Fruit fly (Drosophila melanogaster) whole organism, embryonic: Measurements from ENCODE around the gene RtcB.

Source experiments
- Asciz ChIP-seq: fragments of 200-800 bp; sonication (Bioruptor generic); optimal IDR thresholded peaks from 2 replicates; lab custom pipeline; 2017; ENCODE audit warnings: missing biosample characterization, mild to moderate bottlenecking, missing genetic modification characterization, missing genetic modification reagents
- Atf-2 ChIP-seq: fragments of 200-800 bp; sonication (Bioruptor generic); optimal IDR thresholded peaks from 2 replicates; lab custom pipeline; 2016; ENCODE audit warnings: missing biosample characterization, missing genetic modification characterization
- C15 ChIP-seq: fragments of 200-800 bp; sonication (Bioruptor generic); IDR thresholded peaks from 3 replicates; pipeline ENCODE4 v1.3.6; 2022; ENCODE audit warnings: missing biosample characterization, missing genetic modification characterization
- CG10462 ChIP-seq: fragments of 200-800 bp; sonication (Bioruptor generic); optimal IDR thresholded peaks from 2 replicates; lab custom pipeline; 2016; ENCODE audit warnings: missing biosample characterization, missing genetic modification characterization
- CG16815 ChIP-seq: fragments of 200-800 bp; sonication (Bioruptor generic); optimal IDR thresholded peaks from 3 replicates; lab custom pipeline; 2017; ENCODE audit warnings: missing biosample characterization, mild to moderate bottlenecking, missing genetic modification characterization
- CG17385 ChIP-seq: fragments of 200-800 bp; sonication (Bioruptor generic); optimal IDR thresholded peaks from 3 replicates; lab custom pipeline; 2018; ENCODE audit warnings: missing biosample characterization, mild to moderate bottlenecking, missing genetic modification characterization
- CG2712 ChIP-seq: fragments of 200-800 bp; optimal IDR thresholded peaks from 3 replicates; lab custom pipeline; 2019; ENCODE audit warnings: missing biosample characterization, mild to moderate bottlenecking, missing genetic modification characterization, moderate library complexity
- CG34376 ChIP-seq: fragments of 200-800 bp; sonication (Bioruptor generic); optimal IDR thresholded peaks from 2 replicates; lab custom pipeline; 2018; ENCODE audit warnings: missing biosample characterization, mild to moderate bottlenecking, missing genetic modification characterization
- CG4820 ChIP-seq: fragments of 200-800 bp; sonication (Bioruptor generic); optimal IDR thresholded peaks from 3 replicates; lab custom pipeline; 2016; ENCODE audit warnings: missing biosample characterization, missing genetic modification characterization
- CG4854 ChIP-seq: fragments of 200-800 bp; sonication (Bioruptor generic); optimal IDR thresholded peaks from 2 replicates; lab custom pipeline; 2016; ENCODE audit warnings: missing biosample characterization, missing genetic modification characterization, inconsistent platforms
- CG6175 ChIP-seq: fragments of 200-800 bp; sonication (Bioruptor generic); IDR thresholded peaks from 3 replicates; pipeline ENCODE4 v1.3.6; 2022; ENCODE audit warnings: missing biosample characterization, missing genetic modification characterization
- CG7271 ChIP-seq: fragments of 200-800 bp; sonication (Bioruptor generic); optimal IDR thresholded peaks from 2 replicates; lab custom pipeline; 2018; ENCODE audit warnings: missing biosample characterization, mild to moderate bottlenecking, missing genetic modification characterization, moderate library complexity
- CG7745 ChIP-seq: fragments of 200-800 bp; sonication (Bioruptor generic); optimal IDR thresholded peaks from 2 replicates; lab custom pipeline; 2018; ENCODE audit warnings: missing biosample characterization, mild to moderate bottlenecking, missing genetic modification characterization, moderate library complexity
- CG7963 ChIP-seq: fragments of 200-800 bp; sonication (Bioruptor generic); IDR thresholded peaks from 3 replicates; pipeline ENCODE4 v1.3.6; 2022; ENCODE audit warnings: missing biosample characterization, missing genetic modification characterization; ENCODE audit not compliant: partially characterized antibody
- CG8478 ChIP-seq: fragments of >200 bp; optimal IDR thresholded peaks from 2 replicates; lab custom pipeline; 2018
- CG8765 ChIP-seq: fragments of 200-800 bp; sonication (Bioruptor generic); IDR thresholded peaks from 2 replicates; pipeline ENCODE4 v1.3.6; 2022; ENCODE audit warnings: missing biosample characterization, missing genetic modification characterization
- CG9609 ChIP-seq: fragments of 200-800 bp; sonication (Bioruptor generic); optimal IDR thresholded peaks from 3 replicates; lab custom pipeline; 2016; ENCODE audit warnings: missing biosample characterization, missing genetic modification characterization
- CHES-1-like ChIP-seq: fragments of 200-800 bp; sonication (Bioruptor generic); optimal IDR thresholded peaks from 2 replicates; lab custom pipeline; 2016; ENCODE audit warnings: missing biosample characterization, missing genetic modification characterization
- Fer2 ChIP-seq: fragments of 200-800 bp; sonication (Bioruptor generic); optimal IDR thresholded peaks from 2 replicates; lab custom pipeline; 2018; ENCODE audit warnings: missing biosample characterization, mild to moderate bottlenecking, missing genetic modification characterization, moderate library complexity
- Gsc ChIP-seq: fragments of 200-800 bp; sonication (Bioruptor generic); IDR thresholded peaks from 2 replicates; pipeline ENCODE4 v1.3.6; 2022; ENCODE audit warnings: missing biosample characterization, missing genetic modification characterization
- HLH54F ChIP-seq: fragments of 200-800 bp; sonication (Bioruptor generic); optimal IDR thresholded peaks from 3 replicates; lab custom pipeline; 2016; ENCODE audit warnings: missing biosample characterization, missing genetic modification characterization
- HmgZ ChIP-seq: fragments of 200-800 bp; sonication (Bioruptor generic); optimal IDR thresholded peaks from 2 replicates; lab custom pipeline; 2018; ENCODE audit warnings: missing biosample characterization, mild to moderate bottlenecking, missing genetic modification characterization
- NC2α ChIP-seq: fragments of 200-800 bp; sonication (Bioruptor generic); optimal IDR thresholded peaks from 2 replicates; lab custom pipeline; 2016; ENCODE audit warnings: missing biosample characterization, missing genetic modification characterization
- Six4 ChIP-seq: fragments of 200-800 bp; sonication (Bioruptor generic); optimal IDR thresholded peaks from 2 replicates; lab custom pipeline; 2016; ENCODE audit warnings: missing biosample characterization, missing genetic modification characterization
- Sry-β ChIP-seq: fragments of 200-800 bp; sonication (Bioruptor generic); optimal IDR thresholded peaks from 2 replicates; lab custom pipeline; 2018; ENCODE audit warnings: missing biosample characterization, mild to moderate bottlenecking, missing genetic modification characterization, moderate library complexity
- Xbp1 ChIP-seq: fragments of 200-800 bp; sonication (Bioruptor generic); optimal IDR thresholded peaks from 3 replicates; lab custom pipeline; 2016; ENCODE audit warnings: missing biosample characterization, mild to moderate bottlenecking, missing genetic modification characterization
- ara ChIP-seq: fragments of 200-800 bp; sonication (Bioruptor generic); IDR thresholded peaks from 2 replicates; pipeline ENCODE4 v1.3.6; 2022; ENCODE audit warnings: missing biosample characterization, missing genetic modification characterization
- bab2 ChIP-seq: fragments of 200-800 bp; sonication (Bioruptor generic); optimal IDR thresholded peaks from 2 replicates; lab custom pipeline; 2016; ENCODE audit warnings: missing biosample characterization, missing genetic modification characterization
- chn ChIP-seq: fragments of 200-800 bp; sonication (Bioruptor generic); optimal IDR thresholded peaks from 2 replicates; lab custom pipeline; 2016; ENCODE audit warnings: missing biosample characterization, missing genetic modification characterization
- ci ChIP-seq: fragments of 200-800 bp; sonication (Bioruptor generic); IDR thresholded peaks from 3 replicates; pipeline ENCODE4 v1.3.6; 2022; ENCODE audit warnings: missing biosample characterization, missing genetic modification characterization
- esg ChIP-seq: fragments of 200-800 bp; sonication (Bioruptor generic); conservative IDR thresholded peaks from 2 replicates; pipeline ENCODE4 v1.3.6; 2022; ENCODE audit warnings: missing biosample characterization, missing genetic modification characterization
- eyg ChIP-seq: fragments of 200-800 bp; sonication (Bioruptor generic); optimal IDR thresholded peaks from 3 replicates; lab custom pipeline; 2016; ENCODE audit warnings: missing biosample characterization, missing genetic modification characterization
- gcm ChIP-seq: fragments of 200-800 bp; sonication (Bioruptor generic); optimal IDR thresholded peaks from 2 replicates; lab custom pipeline; 2019; ENCODE audit warnings: missing biosample characterization, mild to moderate bottlenecking, missing genetic modification characterization, moderate library complexity
- gfzf ChIP-seq: fragments of 200-800 bp; sonication (Bioruptor generic); optimal IDR thresholded peaks from 2 replicates; lab custom pipeline; 2016; ENCODE audit warnings: missing biosample characterization, mild to moderate bottlenecking, missing genetic modification characterization, moderate library complexity
- klu ChIP-seq: fragments of 200-800 bp; sonication (Bioruptor generic); IDR thresholded peaks from 2 replicates; pipeline ENCODE4 v1.3.6; 2022; ENCODE audit warnings: missing biosample characterization, missing genetic modification characterization
- nmo ChIP-seq: fragments of 200-800 bp; sonication (Bioruptor generic); optimal IDR thresholded peaks from 2 replicates; lab custom pipeline; 2018; ENCODE audit warnings: missing biosample characterization, mild to moderate bottlenecking, missing genetic modification characterization, moderate library complexity
- oc ChIP-seq: fragments of 200-800 bp; sonication (Bioruptor generic); optimal IDR thresholded peaks from 2 replicates; lab custom pipeline; 2018; ENCODE audit warnings: missing biosample characterization, mild to moderate bottlenecking, missing genetic modification characterization, moderate library complexity
- pfk ChIP-seq: fragments of 200-800 bp; sonication (Bioruptor generic); optimal IDR thresholded peaks from 2 replicates; lab custom pipeline; 2018; ENCODE audit warnings: missing biosample characterization, mild to moderate bottlenecking, missing genetic modification characterization, moderate library complexity
- psq ChIP-seq: fragments of 200-800 bp; sonication (Bioruptor generic); optimal IDR thresholded peaks from 2 replicates; lab custom pipeline; 2017; ENCODE audit warnings: missing biosample characterization, missing genetic modification characterization
- ro ChIP-seq: fragments of 200-800 bp; sonication (Bioruptor generic); IDR thresholded peaks from 2 replicates; pipeline ENCODE4 v1.3.6; 2022; ENCODE audit warnings: missing biosample characterization, missing genetic modification characterization
- sima ChIP-seq: fragments of 200-800 bp; sonication (Bioruptor generic); optimal IDR thresholded peaks from 2 replicates; lab custom pipeline; 2016; ENCODE audit warnings: missing biosample characterization, missing genetic modification characterization
- slbo ChIP-seq: fragments of 200-800 bp; sonication (Bioruptor generic); IDR thresholded peaks from 2 replicates; pipeline ENCODE4 v1.3.6; 2022; ENCODE audit warnings: missing biosample characterization, missing genetic modification characterization
- sqz ChIP-seq: fragments of 200-800 bp; sonication (Bioruptor generic); optimal IDR thresholded peaks from 3 replicates; lab custom pipeline; 2018; ENCODE audit warnings: missing biosample characterization, mild to moderate bottlenecking, missing genetic modification characterization
- stc ChIP-seq: fragments of 200-800 bp; sonication (Bioruptor generic); IDR thresholded peaks from 2 replicates; pipeline ENCODE4 v1.3.6; 2022; ENCODE audit warnings: missing biosample characterization, missing genetic modification characterization
- tgo ChIP-seq: fragments of 200-800 bp; sonication (Bioruptor generic); IDR thresholded peaks from 3 replicates; pipeline ENCODE4 v1.3.6; 2022; ENCODE audit warnings: missing biosample characterization, missing genetic modification characterization
- tin ChIP-seq: fragments of 200-800 bp; sonication (Bioruptor generic); optimal IDR thresholded peaks from 3 replicates; lab custom pipeline; 2016; ENCODE audit warnings: missing biosample characterization, missing genetic modification characterization
- ttk ChIP-seq: fragments of 200-800 bp; sonication (Bioruptor generic); IDR thresholded peaks from 2 replicates; pipeline ENCODE4 v2.1.2; 2022; ENCODE audit warnings: missing biosample characterization, missing genetic modification characterization
- twi ChIP-seq: fragments of 200-800 bp; optimal IDR thresholded peaks from 2 replicates; lab custom pipeline; 2019; ENCODE audit warnings: missing biosample characterization, mild to moderate bottlenecking, missing genetic modification characterization, moderate library complexity
- unpg ChIP-seq: fragments of 200-800 bp; sonication (Bioruptor generic); optimal IDR thresholded peaks from 3 replicates; lab custom pipeline; 2018; ENCODE audit warnings: missing biosample characterization, mild to moderate bottlenecking, missing genetic modification characterization, moderate library complexity
- zf30C ChIP-seq: fragments of 200-800 bp; sonication (Bioruptor generic); optimal IDR thresholded peaks from 3 replicates; lab custom pipeline; 2018; ENCODE audit warnings: missing biosample characterization, mild to moderate bottlenecking, missing genetic modification characterization

The RtcB gene

dm6 chr2L:19398317-19399234, 31.9 kb upstream of the RtcB start, which contains the start of gene CG17544 (continued):
- TF ChIP-seq CG7963 (GFP tag; lab: Robert Waterston, UW) (no peak), nmo (peak; percentile 56), Asciz (GFP tag; lab: Kevin White, UChicago) (peak; percentile 64), ttk (GFP tag; lab: Robert Waterston, UW) (peak; percentile 79), klu (GFP tag; lab: Robert Waterston, UW) (peak; percentile 69; the same call in 1 of the 2 replicates), stc (GFP tag; lab: Robert Waterston, UW) (peak; percentile 7; the same call in 1 of the 2 replicates), gfzf (no peak), NC2α (GFP tag; lab: Kevin White, UChicago) (no peak), gcm (GFP tag; lab: Kevin White, UChicago) (peak; percentile 87), CG4820 (GFP tag; lab: Kevin White, UChicago) (peak; percentile 52), CG34376 (GFP tag; lab: Kevin White, UChicago) (peak; percentile 31), tgo (GFP tag; lab: Robert Waterston, UW) (peak; percentile 63), zf30C (GFP tag; lab: Kevin White, UChicago) (peak; percentile 83), pfk (peak; percentile 3), HLH54F (peak; percentile 35), Fer2 (tag; lab: Kevin White, UChicago) (peak; percentile 59), ara (GFP tag; lab: Robert Waterston, UW) (no peak), CG8765 (peak; percentile 37; the same call in 1 of the 2 replicates), tin (GFP tag; lab: Kevin White, UChicago) (peak; percentile 49), CG7745 (tag; lab: Kevin White, UChicago) (no peak), Gsc (GFP tag; lab: Robert Waterston, UW) (no peak), psq (GFP tag; lab: Kevin White, UChicago) (no peak), oc (peak; percentile 77), CG4854 (GFP tag; lab: Kevin White, UChicago) (no peak), slbo (GFP tag; lab: Robert Waterston, UW) (peak; percentile 76), CG2712 (tag; lab: Kevin White, UChicago) (peak; percentile 89), bab2 (GFP tag; lab: Kevin White, UChicago) (no peak), CHES-1-like (GFP tag; lab: Kevin White, UChicago) (peak; percentile 30), CG6175 (GFP tag; lab: Robert Waterston, UW) (peak; percentile 49; the same call in 1 of the 3 replicates), Six4 (peak; percentile 80), twi (tag; lab: Kevin White, UChicago) (peak; percentile 68), unpg (peak; percentile 53), esg (GFP tag; lab: Robert Waterston, UW) (peak; percentile 40), ro (GFP tag; lab: Robert Waterston, UW) (no peak), CG7271 (tag; lab: Kevin White, UChicago) (no peak), eyg (GFP tag; lab: Kevin White, UChicago) (no peak), sqz (GFP tag; lab: Kevin White, UChicago) (peak; percentile 40), HmgZ (tag; lab: Kevin White, UChicago) (peak; percentile 41), Atf-2 (GFP tag; lab: Kevin White, UChicago) (no peak), CG16815 (GFP tag; lab: Kevin White, UChicago) (peak; percentile 80), chn (GFP tag; lab: Kevin White, UChicago) (no peak), Xbp1 (GFP tag; lab: Kevin White, UChicago) (peak; percentile 67), ci (GFP tag; lab: Robert Waterston, UW) (peak; percentile 55), C15 (GFP tag; lab: Robert Waterston, UW) (no peak), CG10462 (GFP tag; lab: Kevin White, UChicago) (peak; percentile 43), CG8478 (no peak), sima (no peak), CG17385 (GFP tag; lab: Kevin White, UChicago) (peak; percentile 99), CG9609 (GFP tag; lab: Kevin White, UChicago) (peak; percentile 31), Sry-β (GFP tag; lab: Kevin White, UChicago) (peak; percentile 87)
